Fruit fly (Drosophila melanogaster): ENCODE measurements around the gene Gr10b.
A peak's percentile ranks its signal among the peaks of the same experiment; 100 is the strongest.

Gr10b gene

dm6 chrX:11379139-11379538 is 33.9 kb downstream of the Gr10b start (continued):
- peak; percentile 80 for TF ChIP-seq CG12769 (tag; optimal IDR thresholded peaks at IDR 0.05)
- no peak for TF ChIP-seq ems (GFP tag; optimal IDR thresholded peaks at IDR 0.05)
- no peak for TF ChIP-seq CG17612 (GFP tag; IDR thresholded peaks at IDR 0.05)
- TF ChIP-seq CG17385 (GFP tag; optimal IDR thresholded peaks at IDR 0.05): peak; percentile 48
- peak; percentile 61 for TF ChIP-seq Fer3 (tag; optimal IDR thresholded peaks at IDR 0.05)
- no peak for TF ChIP-seq CG33213 (GFP tag; optimal IDR thresholded peaks at IDR 0.05)
- TF ChIP-seq CG7556 (GFP tag; optimal IDR thresholded peaks at IDR 0.05): peak; percentile 33
- TF ChIP-seq HmgD (GFP tag; optimal IDR thresholded peaks at IDR 0.05): no peak
- no peak for TF ChIP-seq HLH4C (GFP tag; IDR thresholded peaks at IDR 0.05; ENCODE audit: partially characterized antibody)
- TF ChIP-seq stwl (tag; optimal IDR thresholded peaks at IDR 0.05): no peak
- TF ChIP-seq CG10979 (tag; optimal IDR thresholded peaks at IDR 0.05): peak; percentile 23
- TF ChIP-seq Gsc (GFP tag; IDR thresholded peaks at IDR 0.05): no peak
- TF ChIP-seq CG16779 (GFP tag; IDR thresholded peaks at IDR 0.05): no peak
- TF ChIP-seq z (GFP tag; IDR thresholded peaks at IDR 0.05): no peak
- TF ChIP-seq E2f2 (GFP tag; IDR thresholded peaks at IDR 0.05): no peak
- TF ChIP-seq CG34422 (GFP tag; IDR thresholded peaks at IDR 0.05): 0 out of 3 replicates have a peak, but pooled peaks have one; percentile 42
- no peak for TF ChIP-seq jing (GFP tag; optimal IDR thresholded peaks at IDR 0.05)
- no peak for TF ChIP-seq CG8089 (GFP tag; optimal IDR thresholded peaks at IDR 0.05)
- TF ChIP-seq HLH3B (GFP tag; IDR thresholded peaks at IDR 0.05): peak; percentile 61
- no peak for TF ChIP-seq CG8359 (GFP tag; optimal IDR thresholded peaks at IDR 0.05; ENCODE audit: borderline replicate concordance)
- peak; percentile 67 for TF ChIP-seq CG11504 (tag; optimal IDR thresholded peaks at IDR 0.05)
- TF ChIP-seq kah (GFP tag; optimal IDR thresholded peaks at IDR 0.05): no peak
- no peak for TF ChIP-seq Myb (GFP tag; optimal IDR thresholded peaks at IDR 0.05)
- no peak for TF ChIP-seq CG4707 (GFP tag; optimal IDR thresholded peaks at IDR 0.05)
- peak in 1 of 2 experiments; percentile 41 for TF ChIP-seq Pdp1 (GFP tag; optimal IDR thresholded peaks at IDR 0.05)
- TF ChIP-seq gcm2 (GFP tag; optimal IDR thresholded peaks at IDR 0.05): no peak
- TF ChIP-seq p53 (GFP tag; optimal IDR thresholded peaks at IDR 0.05): no peak
- TF ChIP-seq Six4 (GFP tag; optimal IDR thresholded peaks at IDR 0.05): no peak
- TF ChIP-seq vvl (GFP tag; IDR thresholded peaks at IDR 0.05): peak; percentile 65
- peak; percentile 32 for TF ChIP-seq esg (GFP tag; conservative IDR thresholded peaks at IDR 0.05)
- TF ChIP-seq Kr (GFP tag; optimal IDR thresholded peaks at IDR 0.05): no peak
- no peak for TF ChIP-seq CG18011 (GFP tag; optimal IDR thresholded peaks at IDR 0.05)
- TF ChIP-seq Hsf (GFP tag; optimal IDR thresholded peaks at IDR 0.05): peak; percentile 16
- peak; percentile 39; the same call in 1 of the 2 replicates for TF ChIP-seq CG32772 (GFP tag; IDR thresholded peaks at IDR 0.05)
- TF ChIP-seq NK7.1 (GFP tag; optimal IDR thresholded peaks at IDR 0.05): no peak
- peak; percentile 47 for TF ChIP-seq Meics (GFP tag; optimal IDR thresholded peaks at IDR 0.05)
- no peak for TF ChIP-seq gt (GFP tag; IDR thresholded peaks at IDR 0.05)
- peak; percentile 27; the same call in 1 of the 2 replicates for TF ChIP-seq al (GFP tag; IDR thresholded peaks at IDR 0.05)
- TF ChIP-seq Eip74EF (GFP tag; optimal IDR thresholded peaks at IDR 0.05): peak in 1 of 2 experiments; percentile 48
- no peak for TF ChIP-seq CG15073 (GFP tag; optimal IDR thresholded peaks at IDR 0.05)
- peak; percentile 52 for TF ChIP-seq CG9817 (tag; optimal IDR thresholded peaks at IDR 0.05)
- no peak for TF ChIP-seq stc (GFP tag; IDR thresholded peaks at IDR 0.05)
- TF ChIP-seq ewg (GFP tag; optimal IDR thresholded peaks at IDR 0.05): no peak
- peak; percentile 42 for TF ChIP-seq CG18262 (tag; optimal IDR thresholded peaks at IDR 0.05)
- TF ChIP-seq wdn (GFP tag; IDR thresholded peaks at IDR 0.05): 0 out of 2 replicates have a peak, but pooled peaks have one; percentile 10
- TF ChIP-seq CG16813 (GFP tag; IDR thresholded peaks at IDR 0.05; ENCODE audit: partially characterized antibody): no peak
- peak; percentile 46; the same call in 1 of the 2 replicates for TF ChIP-seq CG7372 (GFP tag; IDR thresholded peaks at IDR 0.05)
- no peak for TF ChIP-seq CG14710 (tag; optimal IDR thresholded peaks at IDR 0.05)
- peak; percentile 63 for TF ChIP-seq CG13424 (tag; optimal IDR thresholded peaks at IDR 0.05)
- no peak for TF ChIP-seq CG4424 (GFP tag; optimal IDR thresholded peaks at IDR 0.05)
- 0 out of 3 replicates have a peak, but pooled peaks have one; percentile 19 for TF ChIP-seq CG14050 (GFP tag; IDR thresholded peaks at IDR 0.05)
